Worm (Caenorhabditis elegans): Measurements from ENCODE around the gene vit-5.

DNA sequence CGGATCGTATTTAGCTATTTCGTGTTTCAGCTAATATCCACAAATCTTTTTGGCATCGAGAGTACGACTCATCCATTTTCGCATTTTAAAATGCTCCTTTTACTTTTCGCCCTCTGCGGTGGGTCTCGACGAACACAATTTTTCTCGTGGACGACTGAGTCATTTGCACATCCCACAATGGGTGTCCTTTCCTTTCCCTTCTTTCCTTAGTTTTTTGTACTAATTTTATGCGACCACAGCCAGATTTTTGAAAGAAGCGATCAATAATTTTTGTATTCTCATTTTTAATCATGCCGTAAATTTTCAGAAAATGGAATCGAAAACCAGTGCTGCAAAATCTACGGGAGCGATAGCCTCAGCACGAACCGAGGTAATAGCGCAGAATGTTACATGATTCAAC lies 1.6 kb upstream of the vit-5 start, which contains the start of gene C04F6.9:
- TF ChIP-seq ets-4 (tag; optimal IDR thresholded peaks at IDR 0.05), result no peak
- TF ChIP-seq sox-2 (GFP tag; IDR thresholded peaks at IDR 0.05), result no peak
- no peak for TF ChIP-seq ceh-19 (GFP tag; optimal IDR thresholded peaks at IDR 0.05)
- no peak for TF ChIP-seq rnt-1 (tag; optimal IDR thresholded peaks at IDR 0.05)
- no peak for TF ChIP-seq ama-1 (optimal IDR thresholded peaks at IDR 0.05)
- TF ChIP-seq unc-55 (GFP tag; optimal IDR thresholded peaks at IDR 0.05), result no peak
- no peak for TF ChIP-seq unc-3 (GFP tag; conservative IDR thresholded peaks at IDR 0.05)
- no peak for TF ChIP-seq unc-3 (tag; optimal IDR thresholded peaks at IDR 0.05)
